Worm (Caenorhabditis elegans) whole organism, L2 larva: ENCODE results near the gene twk-26.
A peak's percentile ranks its signal among the peaks of the same experiment; 100 is the strongest.

Source experiments
- C34F6.9 ChIP-seq: fragments of 150-350 bp; optimal IDR thresholded peaks from 2 replicates; lab custom pipeline; 2014; ENCODE audit warnings: missing biosample characterization, missing genetic modification characterization
- F13H6.1 ChIP-seq: sonication (generic microtip); optimal IDR thresholded peaks from 2 replicates; lab custom pipeline; 2016; ENCODE audit warnings: missing genetic modification characterization, missing compliant biosample characterization
- ZK546.5 ChIP-seq: sonication (generic microtip); optimal IDR thresholded peaks from 2 replicates; lab custom pipeline; 2017; ENCODE audit warnings: missing biosample characterization, missing genetic modification characterization
- ama-1 ChIP-seq: fragments of 150-350 bp; optimal IDR thresholded peaks from 2 replicates; lab custom pipeline; 2018; ENCODE audit warnings: inconsistent platforms
- blmp-1 ChIP-seq: sonication (generic microtip); optimal IDR thresholded peaks from 2 replicates; lab custom pipeline; 2017; ENCODE audit warnings: missing genetic modification characterization, mild to moderate bottlenecking, missing compliant biosample characterization, antibody characterized with exemption, moderate library complexity; ENCODE audit not compliant: insufficient read depth
- ceh-16 ChIP-seq: fragments of 150-350 bp; optimal IDR thresholded peaks from 2 replicates; lab custom pipeline; 2014; ENCODE audit warnings: missing biosample characterization, missing genetic modification characterization
- crh-2 ChIP-seq: sonication (generic microtip); optimal IDR thresholded peaks from 2 replicates; lab custom pipeline; 2017; ENCODE audit warnings: missing biosample characterization, missing genetic modification characterization
- elt-1 ChIP-seq: fragments of 150-350 bp; optimal IDR thresholded peaks from 2 replicates; lab custom pipeline; 2014; ENCODE audit warnings: missing biosample characterization, missing genetic modification characterization
- elt-3 ChIP-seq: sonication (generic microtip); optimal IDR thresholded peaks from 2 replicates; lab custom pipeline; 2017; ENCODE audit warnings: missing biosample characterization, missing genetic modification characterization
- fos-1 ChIP-seq: fragments of 150-350 bp; optimal IDR thresholded peaks from 2 replicates; lab custom pipeline; 2014; ENCODE audit warnings: missing biosample characterization, missing genetic modification characterization
- gmeb-1 ChIP-seq: fragments of 150-350 bp; optimal IDR thresholded peaks from 2 replicates; lab custom pipeline; 2014; ENCODE audit warnings: missing biosample characterization, missing genetic modification characterization
- lin-11 ChIP-seq: fragments of 150-350 bp; sonication (generic microtip); optimal IDR thresholded peaks from 2 replicates; lab custom pipeline; 2014; ENCODE audit warnings: missing biosample characterization, missing genetic modification characterization, inconsistent platforms, mixed read lengths
- lin-13 ChIP-seq: fragments of 150-350 bp; optimal IDR thresholded peaks from 2 replicates; lab custom pipeline; 2014; ENCODE audit warnings: missing biosample characterization, missing genetic modification reagents, missing genetic modification characterization
- lin-39 ChIP-seq: fragments of 150-350 bp; optimal IDR thresholded peaks from 2 replicates; lab custom pipeline; 2014; ENCODE audit warnings: missing biosample characterization, missing genetic modification reagents, missing genetic modification characterization
- lsy-2 ChIP-seq, 2 experiments: fragments of 150-350 bp in 1 of 2; sonication (generic microtip) in 1 of 2; optimal IDR thresholded peaks; 2 replicates each; lab custom pipeline; 2014 to 2017; ENCODE audit warnings: missing biosample characterization in 2 of 2, missing genetic modification characterization in 2 of 2
- mdl-1 ChIP-seq, 2 experiments: fragments of 150-350 bp in 1 of 2; sonication (generic microtip) in 1 of 2; optimal IDR thresholded peaks; 2 replicates each; lab custom pipeline; 2017; ENCODE audit warnings: missing biosample characterization in 2 of 2, missing genetic modification characterization in 2 of 2
- nhr-10 ChIP-seq: sonication (generic microtip); optimal IDR thresholded peaks from 2 replicates; lab custom pipeline; 2017; ENCODE audit warnings: missing biosample characterization, missing genetic modification characterization
- nhr-11 ChIP-seq: fragments of 150-350 bp; optimal IDR thresholded peaks from 2 replicates; lab custom pipeline; 2014; ENCODE audit warnings: missing biosample characterization, missing genetic modification characterization
- nhr-12 ChIP-seq: fragments of 150-350 bp; optimal IDR thresholded peaks from 2 replicates; lab custom pipeline; 2014; ENCODE audit warnings: missing biosample characterization, missing genetic modification characterization
- nhr-129 ChIP-seq: fragments of 150-350 bp; optimal IDR thresholded peaks from 2 replicates; lab custom pipeline; 2014; ENCODE audit warnings: missing biosample characterization, missing genetic modification characterization
- nhr-21 ChIP-seq: fragments of 150-350 bp; optimal IDR thresholded peaks from 2 replicates; lab custom pipeline; 2014; ENCODE audit warnings: missing biosample characterization, missing genetic modification characterization
- nhr-23 ChIP-seq: fragments of 150-350 bp; optimal IDR thresholded peaks from 2 replicates; lab custom pipeline; 2014; ENCODE audit warnings: missing biosample characterization, missing genetic modification reagents, missing genetic modification characterization
- nhr-25 ChIP-seq: fragments of 150-350 bp; sonication (generic microtip); optimal IDR thresholded peaks from 3 replicates; lab custom pipeline; 2014; ENCODE audit warnings: missing biosample characterization, missing genetic modification characterization
- nhr-77 ChIP-seq: fragments of 150-350 bp; optimal IDR thresholded peaks from 2 replicates; lab custom pipeline; 2014; ENCODE audit warnings: missing biosample characterization, missing genetic modification characterization
- peb-1 ChIP-seq: fragments of 150-350 bp; optimal IDR thresholded peaks from 2 replicates; lab custom pipeline; 2014; ENCODE audit warnings: missing biosample characterization, missing genetic modification characterization
- sma-3 ChIP-seq: sonication (generic microtip); optimal IDR thresholded peaks from 2 replicates; lab custom pipeline; 2016; ENCODE audit warnings: missing genetic modification reagents, missing genetic modification characterization, missing compliant biosample characterization
- sma-9 ChIP-seq, 2 experiments: fragments of 150-350 bp in 1 of 2; sonication (generic microtip) in 1 of 2; optimal IDR thresholded peaks; 2 replicates each; lab custom pipeline; 2014 to 2016; ENCODE audit warnings: missing genetic modification characterization in 2 of 2, mild to moderate bottlenecking in 1 of 2, missing biosample characterization in 1 of 2, missing compliant biosample characterization in 1 of 2, missing genetic modification reagents in 1 of 2, moderate library complexity in 1 of 2
- snpc-4 ChIP-seq: fragments of 150-350 bp; optimal IDR thresholded peaks from 2 replicates; lab custom pipeline; 2014; ENCODE audit warnings: missing biosample characterization, missing genetic modification characterization
- unc-55 ChIP-seq: fragments of 150-350 bp; sonication (generic microtip); optimal IDR thresholded peaks from 3 replicates; lab custom pipeline; 2014; ENCODE audit warnings: missing biosample characterization, missing genetic modification reagents, missing genetic modification characterization
- zag-1 ChIP-seq: fragments of 150-350 bp; optimal IDR thresholded peaks from 2 replicates; lab custom pipeline; 2014; ENCODE audit warnings: missing biosample characterization, missing genetic modification characterization
- ztf-1 ChIP-seq: fragments of 200-800 bp; sonication (Bioruptor generic); conservative IDR thresholded peaks from 2 replicates; pipeline ENCODE4 v1.3.6; 2022; ENCODE audit warnings: missing genetic modification characterization, missing compliant biosample characterization
- ztf-11 ChIP-seq: sonication (generic microtip); optimal IDR thresholded peaks from 2 replicates; lab custom pipeline; 2017; ENCODE audit warnings: missing biosample characterization, missing genetic modification characterization
- ztf-4 ChIP-seq: fragments of 150-350 bp; optimal IDR thresholded peaks from 2 replicates; lab custom pipeline; 2014; ENCODE audit warnings: missing biosample characterization, missing genetic modification characterization

twk-26 gene

DNA sequence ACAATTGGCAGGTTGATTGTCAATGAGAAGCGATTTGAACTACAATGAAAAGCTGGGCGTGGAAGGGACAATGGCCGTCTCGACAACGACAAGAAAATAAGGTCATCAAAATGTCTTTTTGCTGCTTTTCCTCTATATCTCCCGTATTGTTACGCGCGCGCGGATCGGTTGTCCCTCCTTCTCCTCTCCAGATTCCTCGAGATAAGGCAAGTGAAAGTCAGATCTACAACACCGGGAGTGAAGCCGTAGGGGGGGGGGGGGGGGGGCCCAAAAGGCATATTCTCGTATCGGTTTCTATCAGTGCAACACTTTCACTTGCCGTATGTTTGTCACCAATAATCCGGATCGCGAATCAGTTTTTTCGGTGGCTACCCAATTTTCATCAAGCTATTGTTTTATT is 39.7 kb upstream of the twk-26 start, which contains the start of gene wrt-2:
Gene wrt-2, minus strand, starts transcription at position 46 of the 400 bp plus-strand sequence.
- TF ChIP-seq blmp-1 (tag; lab: Kevin White, UChicago) = no peak
- no peak for TF ChIP-seq elt-1 (tag; lab: Kevin White, UChicago)
- TF ChIP-seq unc-55 = no peak
- no peak for TF ChIP-seq peb-1
- no peak for TF ChIP-seq mdl-1 (tag; optimal IDR thresholded peaks at IDR 0.05; lab: Kevin White, UChicago)
- TF ChIP-seq nhr-12 = no peak
- no peak for TF ChIP-seq C34F6.9 (tag; lab: Kevin White, UChicago)
- no peak for TF ChIP-seq nhr-11 (tag; lab: Kevin White, UChicago)
- TF ChIP-seq lin-39 (tag; lab: Kevin White, UChicago) = no peak

- TF ChIP-seq sma-9 (GFP tag; optimal IDR thresholded peaks at IDR 0.05; lab: Kevin White, UChicago) = no peak
- no peak for TF ChIP-seq sma-9 (tag; optimal IDR thresholded peaks at IDR 0.05; lab: Kevin White, UChicago)
- peak; percentile 33 for TF ChIP-seq nhr-129 (tag; lab: Kevin White, UChicago)
- TF ChIP-seq, all 48 proteins: peak for 1
Observed at ce11 chrX:3092460-3092859, 37.8 kb upstream of the twk-26 start.

DNA sequence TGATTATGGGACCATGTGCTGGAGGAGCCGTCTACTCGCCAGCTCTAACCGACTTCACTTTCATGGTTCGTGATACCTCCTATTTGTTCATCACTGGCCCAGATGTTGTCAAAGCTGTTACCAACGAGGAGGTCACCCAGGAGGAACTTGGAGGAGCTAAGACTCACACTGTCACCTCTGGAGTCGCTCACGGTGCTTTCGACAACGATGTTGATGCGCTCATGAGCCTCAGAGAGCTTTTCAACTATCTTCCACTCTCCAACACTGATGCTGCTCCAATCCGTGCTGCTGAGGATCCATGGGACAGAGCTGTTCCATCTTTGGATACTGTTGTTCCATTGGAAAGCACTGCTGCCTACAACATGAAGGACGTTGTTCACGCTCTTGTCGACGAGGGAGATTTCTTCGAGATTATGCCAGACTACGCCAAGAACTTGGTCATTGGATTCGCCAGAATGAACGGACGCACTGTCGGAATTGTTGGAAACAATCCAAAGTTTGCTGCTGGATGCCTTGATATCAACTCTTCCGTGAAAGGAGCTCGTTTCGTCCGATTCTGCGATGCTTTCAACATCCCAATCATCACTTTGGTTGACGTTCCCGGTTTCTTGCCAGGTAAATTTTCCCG is 36.6 kb upstream of the twk-26 start:
- TF ChIP-seq nhr-10 (no peak), nhr-129 (tag; lab: Kevin White, UChicago) (peak; percentile 13)

- TF ChIP-seq nhr-25 (peak; percentile 34), elt-3 (no peak), ama-1 (lab: Kevin White, UChicago) (no peak), sma-9 (GFP tag; optimal IDR thresholded peaks at IDR 0.05; lab: Kevin White, UChicago) (peak; percentile 18), sma-9 (tag; optimal IDR thresholded peaks at IDR 0.05; lab: Kevin White, UChicago) (no peak), lsy-2 (tag; optimal IDR thresholded peaks at IDR 0.05; lab: Kevin White, UChicago) (peak in 1 of 2 experiments; percentile 56), sma-3 (peak; percentile 48), mdl-1 (tag; optimal IDR thresholded peaks at IDR 0.05; lab: Kevin White, UChicago) (peak in 1 of 2 experiments; percentile 6), blmp-1 (tag; lab: Kevin White, UChicago) (peak; percentile 63), ztf-1 (GFP tag; lab: Robert Waterston, UW) (no peak), nhr-21 (tag; lab: Kevin White, UChicago) (peak; percentile 12), snpc-4 (no peak), nhr-77 (tag; lab: Kevin White, UChicago) (no peak), nhr-129 (tag; lab: Kevin White, UChicago) (peak; percentile 78), ZK546.5 (no peak), F13H6.1 (tag; lab: Kevin White, UChicago) (peak; percentile 59), ztf-4 (tag; lab: Kevin White, UChicago) (peak; percentile 21), ztf-11 (tag; lab: Kevin White, UChicago) (no peak), C34F6.9 (tag; lab: Kevin White, UChicago) (peak; percentile 72), nhr-23 (tag; lab: Kevin White, UChicago) (no peak), lin-11 (peak; percentile 22), ceh-16 (tag; lab: Kevin White, UChicago) (no peak), zag-1 (tag; lab: Kevin White, UChicago) (peak; percentile 10), crh-2 (tag; lab: Kevin White, UChicago) (peak; percentile 11), unc-55 (no peak), gmeb-1 (peak; percentile 23), fos-1 (tag; lab: Kevin White, UChicago) (peak; percentile 86), nhr-10 (no peak)
Observed at ce11 chrX:3089894-3090414, 35.3 kb upstream of the twk-26 start.

DNA sequence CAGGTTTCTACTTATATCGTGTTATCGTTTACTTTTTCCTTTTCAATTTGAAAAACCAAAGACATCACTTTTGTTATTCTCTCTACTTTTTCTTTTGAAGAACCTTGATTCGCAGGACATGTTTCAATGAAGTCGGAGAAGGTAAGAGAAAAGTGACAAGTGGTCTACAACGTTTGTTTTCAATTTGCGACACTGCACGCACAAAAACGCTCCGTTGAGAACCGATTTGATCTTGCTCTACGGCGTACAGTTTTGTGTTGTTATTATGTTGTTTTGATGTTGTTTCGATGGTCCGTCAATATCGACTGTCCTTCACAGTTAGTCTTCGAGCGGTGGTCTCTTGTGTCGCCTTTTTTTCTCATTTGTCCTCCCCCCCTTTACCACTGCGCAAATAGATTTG is 34.8 kb upstream of the twk-26 start, which contains the start of gene pccb-1:
Gene pccb-1, plus strand, starts transcription at position 127 of the 400 bp plus-strand sequence.
- TF ChIP-seq lin-11 (no peak), lin-13 (no peak), crh-2 (tag; lab: Kevin White, UChicago) (no peak)
